Worm (Caenorhabditis elegans) whole organism, young adult: Measurements from ENCODE around the gene tag-52.

ENCODE experiments used
- B0035.1 ChIP-seq: sonication (generic microtip); optimal IDR thresholded peaks from 2 replicates; lab custom pipeline; 2016; ENCODE audit warnings: missing genetic modification characterization, mild to moderate bottlenecking, missing compliant biosample characterization, missing genotype, missing genetic modification reagents
- C06A6.2 ChIP-seq: fragments of 200-800 bp; sonication (Bioruptor generic); conservative IDR thresholded peaks from 2 replicates; pipeline ENCODE4 v1.3.6; 2022; ENCODE audit warnings: missing genetic modification characterization, missing compliant biosample characterization
- C17E4.6 ChIP-seq: fragments of 200-800 bp; sonication (Bioruptor generic); IDR thresholded peaks from 2 replicates; pipeline ENCODE4 v1.3.6; 2022; ENCODE audit warnings: missing genetic modification reagents, missing genetic modification characterization, missing compliant biosample characterization
- D2030.7 ChIP-seq: fragments of 200-800 bp; sonication (Bioruptor generic); IDR thresholded peaks from 2 replicates; pipeline ENCODE4 v1.3.6; 2022; ENCODE audit warnings: missing genetic modification reagents, missing genetic modification characterization, missing compliant biosample characterization
- F10E7.11 ChIP-seq: sonication (generic microtip); optimal IDR thresholded peaks from 2 replicates; lab custom pipeline; 2017; ENCODE audit warnings: mild to moderate bottlenecking, missing genetic modification characterization, moderate library complexity, missing compliant biosample characterization
- F22D6.2 ChIP-seq: sonication (generic microtip); optimal IDR thresholded peaks from 2 replicates; lab custom pipeline; 2016; ENCODE audit warnings: mild to moderate bottlenecking, missing genetic modification characterization, missing compliant biosample characterization
- F33H1.4 ChIP-seq: fragments of 200-800 bp; sonication (Bioruptor generic); IDR thresholded peaks from 2 replicates; pipeline ENCODE4 v1.3.6; 2022; ENCODE audit warnings: missing genetic modification reagents, missing genetic modification characterization, missing compliant biosample characterization
- F52B5.7 ChIP-seq: sonication (generic microtip); optimal IDR thresholded peaks from 2 replicates; lab custom pipeline; 2016; ENCODE audit warnings: mild to moderate bottlenecking, missing genetic modification characterization, missing compliant biosample characterization
- F57C9.4 ChIP-seq: sonication (generic microtip); optimal IDR thresholded peaks from 2 replicates; lab custom pipeline; 2017; ENCODE audit warnings: mild to moderate bottlenecking, missing genetic modification characterization, missing compliant biosample characterization
- Y67H2A.10 ChIP-seq: fragments of 200-800 bp; sonication (Bioruptor generic); conservative IDR thresholded peaks from 2 replicates; pipeline ENCODE4 v1.3.6; 2022; ENCODE audit warnings: missing genetic modification reagents, missing genetic modification characterization, missing compliant biosample characterization
- Y95B8A.8 ChIP-seq: fragments of 200-800 bp; sonication (Bioruptor generic); IDR thresholded peaks from 2 replicates; pipeline ENCODE4 v1.3.6; 2022; ENCODE audit warnings: missing genetic modification reagents, missing genetic modification characterization, missing compliant biosample characterization
- ZK185.1 ChIP-seq: sonication (generic microtip); optimal IDR thresholded peaks from 2 replicates; lab custom pipeline; 2016; ENCODE audit warnings: mild to moderate bottlenecking, missing genetic modification characterization, missing compliant biosample characterization; ENCODE audit not compliant: poor library complexity, severe bottlenecking
- ama-1 ChIP-seq, 3 experiments: fragments of 150-350 bp in 1 of 3; sonication (generic microtip) in 2 of 3; optimal IDR thresholded peaks; 2 replicates each; lab custom pipeline; 2014 to 2018; ENCODE audit warnings: missing biosample characterization in 2 of 3, missing genetic modification characterization in 2 of 3, missing genetic modification reagents in 2 of 3
- attf-3 ChIP-seq: fragments of 200-800 bp; sonication (Bioruptor generic); conservative IDR thresholded peaks from 2 replicates; pipeline ENCODE4 v1.3.6; 2022; ENCODE audit warnings: missing genetic modification reagents, missing genetic modification characterization, missing compliant biosample characterization
- ccch-3 ChIP-seq: fragments of 200-800 bp; sonication (Bioruptor generic); optimal IDR thresholded peaks from 2 replicates; lab custom pipeline; 2018; ENCODE audit warnings: mild to moderate bottlenecking, missing genetic modification characterization, missing compliant biosample characterization
- cebp-1 ChIP-seq, 2 experiments: fragments of 200-800 bp in 1 of 2; sonication (Bioruptor generic) in 1 of 2; sonication (generic microtip) in 1 of 2; IDR thresholded peaks in 1 of 2; optimal IDR thresholded peaks in 1 of 2; 2 replicates each; pipeline versions ENCODE4 v1.3.6 to Lab custom; 2017 to 2022; ENCODE audit warnings: missing compliant biosample characterization in 2 of 2, missing genetic modification characterization in 2 of 2, mild to moderate bottlenecking in 1 of 2, missing genetic modification reagents in 1 of 2, moderate library complexity in 1 of 2
- cebp-2 ChIP-seq: fragments of 200-800 bp; sonication (Bioruptor generic); IDR thresholded peaks from 2 replicates; pipeline ENCODE4 v1.3.6; 2022; ENCODE audit warnings: missing genetic modification characterization, missing compliant biosample characterization
- ceh-100 ChIP-seq: fragments of 200-800 bp; sonication (Bioruptor generic); IDR thresholded peaks from 2 replicates; pipeline ENCODE4 v1.3.6; 2022; ENCODE audit warnings: missing genetic modification reagents, missing genetic modification characterization, missing compliant biosample characterization
- ceh-40 ChIP-seq: fragments of 200-800 bp; sonication (Bioruptor generic); IDR thresholded peaks from 2 replicates; pipeline ENCODE4 v1.3.6; 2022; ENCODE audit warnings: missing genetic modification characterization, missing compliant biosample characterization
- ceh-79 ChIP-seq: sonication (generic microtip); optimal IDR thresholded peaks from 2 replicates; lab custom pipeline; 2017; ENCODE audit warnings: mild to moderate bottlenecking, missing genetic modification characterization, missing compliant biosample characterization
- egl-18 ChIP-seq: fragments of 200-800 bp; sonication (Bioruptor generic); IDR thresholded peaks from 2 replicates; pipeline ENCODE4 v1.3.6; 2022; ENCODE audit warnings: missing genetic modification reagents, missing genetic modification characterization, missing compliant biosample characterization
- egrh-3 ChIP-seq: fragments of 200-800 bp; sonication (Bioruptor generic); IDR thresholded peaks from 2 replicates; pipeline ENCODE4 v1.3.6; 2022; ENCODE audit warnings: missing genetic modification reagents, missing genetic modification characterization, missing compliant biosample characterization
- ekl-4 ChIP-seq: fragments of 200-800 bp; sonication (Bioruptor generic); IDR thresholded peaks from 2 replicates; pipeline ENCODE4 v1.3.6; 2022; ENCODE audit warnings: missing genetic modification reagents, missing genetic modification characterization, missing compliant biosample characterization
- ets-4 ChIP-seq: fragments of 200-800 bp; sonication (Bioruptor generic); optimal IDR thresholded peaks from 2 replicates; lab custom pipeline; 2018; ENCODE audit warnings: mild to moderate bottlenecking, missing genetic modification characterization, missing compliant biosample characterization
- gei-17 ChIP-seq: fragments of 200-800 bp; sonication (Bioruptor generic); optimal IDR thresholded peaks from 2 replicates; lab custom pipeline; 2018; ENCODE audit warnings: mild to moderate bottlenecking, missing genetic modification characterization, missing compliant biosample characterization
- hlh-26 ChIP-seq: fragments of 200-800 bp; sonication (Bioruptor generic); conservative IDR thresholded peaks from 2 replicates; pipeline ENCODE4 v1.3.6; 2022; ENCODE audit warnings: missing genetic modification reagents, missing genetic modification characterization, missing compliant biosample characterization
- lin-26 ChIP-seq: fragments of 200-800 bp; sonication (Bioruptor generic); IDR thresholded peaks from 2 replicates; pipeline ENCODE4 v1.3.6; 2022; ENCODE audit warnings: missing genetic modification reagents, missing genetic modification characterization, missing compliant biosample characterization
- lin-54 ChIP-seq: fragments of 200-800 bp; sonication (Bioruptor generic); optimal IDR thresholded peaks from 2 replicates; lab custom pipeline; 2018; ENCODE audit warnings: mild to moderate bottlenecking, missing genetic modification characterization, missing compliant biosample characterization
- lsy-27 ChIP-seq: sonication (generic microtip); optimal IDR thresholded peaks from 2 replicates; lab custom pipeline; 2017; ENCODE audit warnings: missing genetic modification characterization, mild to moderate bottlenecking, missing compliant biosample characterization, antibody characterized with exemption, missing genotype, borderline replicate concordance; ENCODE audit not compliant: insufficient read depth
- madf-10 ChIP-seq: sonication (generic microtip); optimal IDR thresholded peaks from 2 replicates; lab custom pipeline; 2016; ENCODE audit warnings: mild to moderate bottlenecking, missing genetic modification characterization, missing compliant biosample characterization
- madf-3 ChIP-seq: fragments of 200-800 bp; sonication (Bioruptor generic); IDR thresholded peaks from 2 replicates; pipeline ENCODE4 v1.3.6; 2022; ENCODE audit warnings: missing genetic modification reagents, missing genetic modification characterization, missing compliant biosample characterization
- madf-6 ChIP-seq: fragments of 200-800 bp; sonication (Bioruptor generic); IDR thresholded peaks from 2 replicates; pipeline ENCODE4 v1.3.6; 2022; ENCODE audit warnings: missing genetic modification reagents, missing genetic modification characterization, missing compliant biosample characterization
- mes-4 ChIP-seq: sonication (generic microtip); optimal IDR thresholded peaks from 2 replicates; lab custom pipeline; 2016; ENCODE audit warnings: missing genotype, missing genetic modification characterization, missing compliant biosample characterization
- nfyb-1 ChIP-seq: fragments of 200-800 bp; sonication (Bioruptor generic); IDR thresholded peaks from 2 replicates; pipeline ENCODE4 v1.3.6; 2022; ENCODE audit warnings: missing genetic modification reagents, missing genetic modification characterization, missing compliant biosample characterization
- nhr-120 ChIP-seq: fragments of 200-800 bp; sonication (Bioruptor generic); IDR thresholded peaks from 2 replicates; pipeline ENCODE4 v1.3.6; 2022; ENCODE audit warnings: missing genetic modification characterization, missing compliant biosample characterization
- pbrm-1 ChIP-seq: fragments of 200-800 bp; sonication (Bioruptor generic); IDR thresholded peaks from 2 replicates; pipeline ENCODE4 v1.3.6; 2022; ENCODE audit warnings: missing genetic modification reagents, missing genetic modification characterization, missing compliant biosample characterization
- rec-8 ChIP-seq, 2 experiments: sonication (generic microtip); optimal IDR thresholded peaks; 2 replicates each; lab custom pipeline; 2016; ENCODE audit warnings: mild to moderate bottlenecking in 2 of 2, missing genetic modification characterization in 2 of 2, missing genetic modification reagents in 2 of 2, missing genotype in 2 of 2, missing biosample characterization in 1 of 2, missing compliant biosample characterization in 1 of 2, moderate library complexity in 1 of 2
- repo-1 ChIP-seq: sonication (generic microtip); optimal IDR thresholded peaks from 2 replicates; lab custom pipeline; 2017; ENCODE audit warnings: mild to moderate bottlenecking, missing genetic modification characterization, missing compliant biosample characterization
- sdz-38 ChIP-seq: sonication (generic microtip); optimal IDR thresholded peaks from 2 replicates; lab custom pipeline; 2016; ENCODE audit warnings: missing genotype, missing genetic modification characterization, missing compliant biosample characterization
- zfh-2 ChIP-seq: fragments of 200-800 bp; sonication (Bioruptor generic); conservative IDR thresholded peaks from 2 replicates; pipeline ENCODE4 v1.3.6; 2022; ENCODE audit warnings: missing genetic modification reagents, missing genetic modification characterization, missing compliant biosample characterization
- ztf-18 ChIP-seq: sonication (generic microtip); optimal IDR thresholded peaks from 2 replicates; lab custom pipeline; 2016; ENCODE audit warnings: missing genotype, mild to moderate bottlenecking, missing genetic modification characterization, missing compliant biosample characterization
- ztf-28 ChIP-seq: fragments of 200-800 bp; sonication (Bioruptor generic); IDR thresholded peaks from 2 replicates; pipeline ENCODE4 v1.3.6; 2022; ENCODE audit warnings: missing genetic modification reagents, missing genetic modification characterization, missing compliant biosample characterization

tag-52 gene

ce11 chrX:3706319-3706718 lies 28.0 kb upstream of the tag-52 start:
- TF ChIP-seq zfh-2 (peak; percentile 70), sdz-38 (tag; lab: Kevin White, UChicago) (no peak)

ce11 chrX:3705319-3705718 lies 27.0 kb upstream of the tag-52 start:
- TF ChIP-seq gei-17 (GFP tag; lab: Kevin White, UChicago) (no peak), cebp-1 (GFP tag; IDR thresholded peaks at IDR 0.05; lab: Robert Waterston, UW) (no peak), cebp-1 (tag; optimal IDR thresholded peaks at IDR 0.05; lab: Kevin White, UChicago) (peak; percentile 28)

DNA sequence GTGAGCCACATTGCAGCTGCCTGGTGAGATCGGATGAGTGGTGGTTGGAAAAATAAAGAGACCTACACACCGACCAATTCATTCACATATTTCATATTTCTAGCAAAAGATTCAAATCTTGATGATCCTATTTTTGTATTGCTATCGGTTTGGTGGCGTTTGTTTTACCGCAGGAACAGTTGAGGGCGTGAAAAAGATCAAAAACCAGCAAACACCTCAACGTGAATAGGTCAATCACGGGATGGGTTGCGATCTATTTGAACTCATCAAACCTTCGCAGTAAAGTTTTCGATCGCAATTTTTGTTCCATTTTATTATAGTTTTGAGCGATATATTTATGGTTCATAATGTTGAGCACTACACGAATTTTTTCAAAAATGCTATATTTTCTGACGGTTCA lies 23.5 kb upstream of the tag-52 start:
- no peak for TF ChIP-seq ceh-100 (GFP tag; lab: Robert Waterston, UW)
- TF ChIP-seq hlh-26 (GFP tag; lab: Robert Waterston, UW) = no peak

- TF ChIP-seq ceh-79 = peak; percentile 16
- peak; percentile 74 to 79 for TF ChIP-seq rec-8 (tag; optimal IDR thresholded peaks at IDR 0.05; lab: Kevin White, UChicago)
- peak; percentile 64 for TF ChIP-seq D2030.7 (GFP tag; lab: Robert Waterston, UW)
- TF ChIP-seq F33H1.4 (GFP tag; lab: Robert Waterston, UW) = no peak
- TF ChIP-seq ekl-4 (GFP tag; lab: Robert Waterston, UW) = peak; percentile 86
- TF ChIP-seq cebp-2 (GFP tag; lab: Robert Waterston, UW) = 0 out of 2 replicates have a peak, but pooled peaks have one; percentile 55
- TF ChIP-seq Y67H2A.10 (GFP tag; lab: Robert Waterston, UW) = no peak
- peak; percentile 54 for TF ChIP-seq repo-1 (tag; lab: Kevin White, UChicago)
- TF ChIP-seq lin-54 = peak; percentile 61
- no peak for TF ChIP-seq Y95B8A.8 (GFP tag; lab: Robert Waterston, UW)
- no peak for TF ChIP-seq C17E4.6
- TF ChIP-seq ceh-40 = no peak
- TF ChIP-seq F22D6.2 (tag; lab: Kevin White, UChicago) = no peak
- TF ChIP-seq ets-4 = no peak
- peak; percentile 55; the same call in 1 of the 2 replicates for TF ChIP-seq ztf-28 (GFP tag; lab: Robert Waterston, UW)
- TF ChIP-seq F52B5.7 = peak; percentile 73
- TF ChIP-seq sdz-38 (tag; lab: Kevin White, UChicago) = no peak
- TF ChIP-seq ztf-18 (tag; lab: Kevin White, UChicago) = peak; percentile 74
- TF ChIP-seq madf-3 (GFP tag; lab: Robert Waterston, UW) = 0 out of 2 replicates have a peak, but pooled peaks have one; percentile 6
- TF ChIP-seq F57C9.4 (tag; lab: Kevin White, UChicago) = peak; percentile 10
- no peak for TF ChIP-seq nhr-120
- peak; percentile 68; the same call in 1 of the 2 replicates for TF ChIP-seq C06A6.2
- TF ChIP-seq ama-1 (optimal IDR thresholded peaks at IDR 0.05; lab: Kevin White, UChicago) = no peak
- peak; percentile 75 to 76 for TF ChIP-seq ama-1 (GFP tag; optimal IDR thresholded peaks at IDR 0.05; lab: Kevin White, UChicago)
- TF ChIP-seq ZK185.1 (tag; lab: Kevin White, UChicago) = peak; percentile 81
- peak; percentile 67 for TF ChIP-seq egrh-3 (GFP tag; lab: Robert Waterston, UW)
- peak; percentile 78 for TF ChIP-seq lsy-27 (tag; lab: Kevin White, UChicago)
- 0 out of 2 replicates have a peak, but pooled peaks have one; percentile 47 for TF ChIP-seq attf-3 (GFP tag; lab: Robert Waterston, UW)
- peak; percentile 25 for TF ChIP-seq F10E7.11 (tag; lab: Kevin White, UChicago)
- no peak for TF ChIP-seq ccch-3
- peak; percentile 63 for TF ChIP-seq gei-17 (GFP tag; lab: Kevin White, UChicago)
- TF ChIP-seq madf-10 (tag; lab: Kevin White, UChicago) = peak; percentile 80
- peak; percentile 48 for TF ChIP-seq mes-4 (tag; lab: Kevin White, UChicago)
- peak; percentile 65 for TF ChIP-seq B0035.1 (tag; lab: Kevin White, UChicago)
- TF ChIP-seq pbrm-1 (GFP tag; lab: Robert Waterston, UW) = peak; percentile 93
- TF ChIP-seq lin-26 = peak; percentile 94
- peak; percentile 83 for TF ChIP-seq nfyb-1 (GFP tag; lab: Robert Waterston, UW)
- TF ChIP-seq egl-18 = no peak
- peak; percentile 49; the same call in 1 of the 2 replicates for TF ChIP-seq madf-6 (GFP tag; lab: Robert Waterston, UW)
These were observed 19.3 kb upstream of the tag-52 start for ce11 chrX:3697623-3698022.
